Worm (Caenorhabditis elegans): ENCODE results near the gene twk-9.

Gene twk-9

ce11 chrIV:9677226-9677992 lies 15.6 kb upstream of the twk-9 start (continued):
- TF ChIP-seq nhr-77 (tag; optimal IDR thresholded peaks at IDR 0.05): peak; percentile 78
- TF ChIP-seq R02D3.7 (tag; optimal IDR thresholded peaks at IDR 0.05): no peak
- peak; percentile 31 for TF ChIP-seq dpl-1 (GFP tag; optimal IDR thresholded peaks at IDR 0.05)
- no peak for TF ChIP-seq fos-1 (tag; optimal IDR thresholded peaks at IDR 0.05)
- TF ChIP-seq mdl-1 (tag; optimal IDR thresholded peaks at IDR 0.05): peak; percentile 94 to 99
- TF ChIP-seq Y5F2A.4 (GFP tag; optimal IDR thresholded peaks at IDR 0.05): no peak
- TF ChIP-seq F10B5.3 (tag; optimal IDR thresholded peaks at IDR 0.05): no peak
- no peak for TF ChIP-seq madf-9 (GFP tag; conservative IDR thresholded peaks at IDR 0.05)
- no peak for TF ChIP-seq nhr-111 (GFP tag; optimal IDR thresholded peaks at IDR 0.05)
- no peak for TF ChIP-seq F44E2.7 (GFP tag; IDR thresholded peaks at IDR 0.05)
- no peak for TF ChIP-seq skn-1 (tag; optimal IDR thresholded peaks at IDR 0.05)
- no peak for TF ChIP-seq Y48G9A.11 (GFP tag; IDR thresholded peaks at IDR 0.05)
- TF ChIP-seq nhr-6 (tag; optimal IDR thresholded peaks at IDR 0.05): no peak
- no peak for TF ChIP-seq duxl-1 (tag; optimal IDR thresholded peaks at IDR 0.05; ENCODE audit: poor library complexity)
- TF ChIP-seq ZK337.2 (GFP tag; IDR thresholded peaks at IDR 0.05): no peak
- no peak for TF ChIP-seq lin-15B (tag; optimal IDR thresholded peaks at IDR 0.05)
- peak; percentile 89 for TF ChIP-seq nhr-28 (tag; optimal IDR thresholded peaks at IDR 0.05)
- peak; percentile 73 for TF ChIP-seq mep-1 (tag; optimal IDR thresholded peaks at IDR 0.05)
- TF ChIP-seq lin-38 (GFP tag; IDR thresholded peaks at IDR 0.05): no peak; the same call in 1 of the 2 replicates
- no peak for TF ChIP-seq F26F4.8 (GFP tag; conservative IDR thresholded peaks at IDR 0.05)
- peak; percentile 74 for TF ChIP-seq dve-1 (tag; optimal IDR thresholded peaks at IDR 0.05; ENCODE audit: insufficient read depth)
- TF ChIP-seq dmd-9 (GFP tag; IDR thresholded peaks at IDR 0.05): no peak

- peak; percentile 91 for TF ChIP-seq aha-1 (tag)
- no peak for TF ChIP-seq nhr-76 (tag; optimal IDR thresholded peaks at IDR 0.05)
- no peak for TF ChIP-seq hif-1 (tag; optimal IDR thresholded peaks at IDR 0.05)
- no peak for TF ChIP-seq Y48G9A.11 (GFP tag; IDR thresholded peaks at IDR 0.05)
These were observed 15.0 kb upstream of the twk-9 start for ce11 chrIV:9678007-9678406.

ce11 chrIV:9679296-9679695 lies 13.7 kb upstream of the twk-9 start:
- TF ChIP-seq lin-38 (GFP tag; IDR thresholded peaks at IDR 0.05) (no peak), zfp-2 (tag; optimal IDR thresholded peaks at IDR 0.05) (no peak), daf-16 (GFP tag; optimal IDR thresholded peaks at IDR 0.05) (no peak), daf-16 (tag; optimal IDR thresholded peaks at IDR 0.05) (peak; percentile 67)

ce11 chrIV:9680841-9681240 lies 12.1 kb upstream of the twk-9 start, which contains the start of gene ins-8:
Gene ins-8 (minus strand): TSS chrIV:9680941.
- TF ChIP-seq rbr-2 (tag; optimal IDR thresholded peaks at IDR 0.05): no peak
- no peak for TF ChIP-seq T26A8.4 (GFP tag; IDR thresholded peaks at IDR 0.05)
- no peak for TF ChIP-seq nhr-41 (GFP tag; IDR thresholded peaks at IDR 0.05)
- no peak for TF ChIP-seq egl-43 (GFP tag; IDR thresholded peaks at IDR 0.05)
- no peak for TF ChIP-seq zfp-3 (GFP tag; conservative IDR thresholded peaks at IDR 0.05)
- TF ChIP-seq spr-3 (GFP tag; optimal IDR thresholded peaks at IDR 0.05): no peak
- no peak for TF ChIP-seq zfp-2 (tag; optimal IDR thresholded peaks at IDR 0.05)
- TF ChIP-seq mxl-3 (GFP tag; optimal IDR thresholded peaks at IDR 0.05): no peak
- TF ChIP-seq php-3 (GFP tag; IDR thresholded peaks at IDR 0.05): no peak
- no peak for TF ChIP-seq dmd-6 (GFP tag; IDR thresholded peaks at IDR 0.05)
- no peak for TF ChIP-seq hlh-30 (tag; optimal IDR thresholded peaks at IDR 0.05; ENCODE audit: insufficient read depth)
- TF ChIP-seq D1046.2 (GFP tag; IDR thresholded peaks at IDR 0.05): no peak
- no peak for TF ChIP-seq nhr-28 (tag; optimal IDR thresholded peaks at IDR 0.05)
- TF ChIP-seq F44E2.7 (GFP tag; IDR thresholded peaks at IDR 0.05): no peak
- no peak for TF ChIP-seq Y75B8A.6 (GFP tag; IDR thresholded peaks at IDR 0.05)
- TF ChIP-seq ctbp-1 (GFP tag; IDR thresholded peaks at IDR 0.05): no peak
- TF ChIP-seq hlh-11 (tag; optimal IDR thresholded peaks at IDR 0.05): no peak

Measured in whole organism, L4 larva.